Fruit fly (Drosophila melanogaster) whole organism, pupa: ENCODE data around the gene bys.
A peak's percentile ranks its signal among the peaks of the same experiment; 100 is the strongest.

Experiments used
- CG17806 ChIP-seq: fragments of 200-800 bp; sonication (Bioruptor generic); optimal IDR thresholded peaks from 2 replicates; lab custom pipeline; 2018; ENCODE audit warnings: missing biosample characterization, mild to moderate bottlenecking, missing genetic modification characterization, moderate library complexity
- D1 ChIP-seq: fragments of 200-800 bp; sonication (Bioruptor generic); optimal IDR thresholded peaks from 2 replicates; lab custom pipeline; 2018; ENCODE audit warnings: missing biosample characterization, mild to moderate bottlenecking, missing genetic modification characterization, moderate library complexity
- Pif1A ChIP-seq: fragments of 200-800 bp; sonication (Bioruptor generic); optimal IDR thresholded peaks from 3 replicates; lab custom pipeline; 2016; ENCODE audit warnings: missing biosample characterization, missing genetic modification characterization

DNA sequence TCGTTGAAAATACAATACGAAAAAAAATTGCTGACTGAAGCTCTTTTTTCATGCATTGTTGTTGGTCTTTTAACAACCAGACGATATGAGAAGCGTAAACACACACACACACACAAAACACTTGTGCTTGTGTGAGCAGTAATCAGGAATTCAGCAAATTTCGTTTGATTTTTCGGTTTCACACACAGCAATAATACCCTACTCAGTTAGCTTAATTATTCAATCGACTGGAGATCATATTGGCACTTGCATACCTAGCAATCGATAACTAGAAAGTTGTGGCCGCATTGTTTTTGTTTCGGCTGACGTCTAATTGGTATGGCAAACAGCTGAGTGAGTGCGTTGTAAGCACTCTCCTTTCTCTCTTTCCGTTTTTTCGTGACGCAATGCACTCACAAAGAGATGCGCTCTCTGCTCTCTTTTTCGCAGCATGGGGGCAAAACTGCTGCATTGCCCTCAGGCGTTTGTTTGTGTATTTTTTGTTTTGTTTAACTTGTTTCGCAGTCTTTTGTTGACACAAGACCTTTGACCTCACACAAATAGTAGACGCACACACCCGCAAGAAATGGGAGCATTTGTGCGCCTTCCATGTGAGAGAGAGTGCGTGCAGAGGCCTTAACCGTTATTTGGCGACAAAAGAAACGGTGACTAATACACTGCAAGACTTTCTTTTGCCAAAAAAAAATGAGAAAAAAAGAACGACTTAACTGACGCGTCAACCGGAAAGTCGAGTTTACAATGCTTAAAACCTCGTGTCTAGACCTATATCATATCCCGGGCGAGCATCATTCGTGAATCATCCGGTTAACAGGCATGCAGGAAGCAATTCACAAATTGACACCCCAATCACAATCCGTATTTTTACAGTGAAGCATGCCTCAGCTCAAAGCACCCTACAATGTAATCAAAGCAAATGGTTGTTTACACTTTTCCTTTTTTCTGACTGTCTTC lies 43.4 kb downstream of the bys start:
- TF ChIP-seq Pif1A (GFP tag; lab: Kevin White, UChicago) (peak; percentile 60), D1 (tag; lab: Kevin White, UChicago) (no peak), CG17806 (tag; lab: Kevin White, UChicago) (peak; percentile 38)
